Worm (Caenorhabditis elegans) whole organism, L2 larva: ENCODE data around the gene div-1.

Experiments
- F13H6.1 ChIP-seq: sonication (generic microtip); optimal IDR thresholded peaks from 2 replicates; lab custom pipeline; 2016; ENCODE audit warnings: missing genetic modification characterization, missing compliant biosample characterization
- R02D3.7 ChIP-seq: fragments of 150-350 bp; optimal IDR thresholded peaks from 2 replicates; lab custom pipeline; 2014; ENCODE audit warnings: missing biosample characterization, missing genetic modification characterization
- ZK546.5 ChIP-seq: sonication (generic microtip); optimal IDR thresholded peaks from 2 replicates; lab custom pipeline; 2017; ENCODE audit warnings: missing biosample characterization, missing genetic modification characterization
- alr-1 ChIP-seq: fragments of 150-350 bp; optimal IDR thresholded peaks from 2 replicates; lab custom pipeline; 2014; ENCODE audit warnings: missing biosample characterization, missing genetic modification characterization
- aly-2 ChIP-seq: fragments of 150-350 bp; optimal IDR thresholded peaks from 2 replicates; lab custom pipeline; 2014; ENCODE audit warnings: missing biosample characterization, missing genetic modification characterization
- blmp-1 ChIP-seq: sonication (generic microtip); optimal IDR thresholded peaks from 2 replicates; lab custom pipeline; 2017; ENCODE audit warnings: missing genetic modification characterization, mild to moderate bottlenecking, missing compliant biosample characterization, antibody characterized with exemption, moderate library complexity; ENCODE audit not compliant: insufficient read depth
- ceh-16 ChIP-seq: fragments of 150-350 bp; optimal IDR thresholded peaks from 2 replicates; lab custom pipeline; 2014; ENCODE audit warnings: missing biosample characterization, missing genetic modification characterization
- ceh-82 ChIP-seq: fragments of 150-350 bp; optimal IDR thresholded peaks from 2 replicates; lab custom pipeline; 2014; ENCODE audit warnings: missing biosample characterization, missing genetic modification characterization
- crh-2 ChIP-seq: sonication (generic microtip); optimal IDR thresholded peaks from 2 replicates; lab custom pipeline; 2017; ENCODE audit warnings: missing biosample characterization, missing genetic modification characterization
- egl-27 ChIP-seq: sonication (generic microtip); optimal IDR thresholded peaks from 3 replicates; lab custom pipeline; 2017; ENCODE audit warnings: missing biosample characterization, missing genetic modification reagents, missing genetic modification characterization
- elt-1 ChIP-seq: fragments of 150-350 bp; optimal IDR thresholded peaks from 2 replicates; lab custom pipeline; 2014; ENCODE audit warnings: missing biosample characterization, missing genetic modification characterization
- elt-3 ChIP-seq: sonication (generic microtip); optimal IDR thresholded peaks from 2 replicates; lab custom pipeline; 2017; ENCODE audit warnings: missing biosample characterization, missing genetic modification characterization
- lin-11 ChIP-seq: fragments of 150-350 bp; sonication (generic microtip); optimal IDR thresholded peaks from 2 replicates; lab custom pipeline; 2014; ENCODE audit warnings: missing biosample characterization, missing genetic modification characterization, inconsistent platforms, mixed read lengths
- lin-39 ChIP-seq: fragments of 150-350 bp; optimal IDR thresholded peaks from 2 replicates; lab custom pipeline; 2014; ENCODE audit warnings: missing biosample characterization, missing genetic modification reagents, missing genetic modification characterization
- lsy-2 ChIP-seq, 2 experiments: fragments of 150-350 bp in 1 of 2; sonication (generic microtip) in 1 of 2; optimal IDR thresholded peaks; 2 replicates each; lab custom pipeline; 2014 to 2017; ENCODE audit warnings: missing biosample characterization in 2 of 2, missing genetic modification characterization in 2 of 2
- mab-5 ChIP-seq: fragments of 150-350 bp; optimal IDR thresholded peaks from 2 replicates; lab custom pipeline; 2014; ENCODE audit warnings: missing biosample characterization, missing genetic modification characterization
- mdl-1 ChIP-seq, 2 experiments: fragments of 150-350 bp in 1 of 2; sonication (generic microtip) in 1 of 2; optimal IDR thresholded peaks; 2 replicates each; lab custom pipeline; 2017; ENCODE audit warnings: missing biosample characterization in 2 of 2, missing genetic modification characterization in 2 of 2
- nhr-11 ChIP-seq: fragments of 150-350 bp; optimal IDR thresholded peaks from 2 replicates; lab custom pipeline; 2014; ENCODE audit warnings: missing biosample characterization, missing genetic modification characterization
- nhr-21 ChIP-seq: fragments of 150-350 bp; optimal IDR thresholded peaks from 2 replicates; lab custom pipeline; 2014; ENCODE audit warnings: missing biosample characterization, missing genetic modification characterization
- nhr-23 ChIP-seq: fragments of 150-350 bp; optimal IDR thresholded peaks from 2 replicates; lab custom pipeline; 2014; ENCODE audit warnings: missing biosample characterization, missing genetic modification reagents, missing genetic modification characterization
- nhr-237 ChIP-seq: fragments of 150-350 bp; optimal IDR thresholded peaks from 2 replicates; lab custom pipeline; 2014; ENCODE audit warnings: missing biosample characterization, missing genetic modification characterization
- nhr-25 ChIP-seq: fragments of 150-350 bp; sonication (generic microtip); optimal IDR thresholded peaks from 3 replicates; lab custom pipeline; 2014; ENCODE audit warnings: missing biosample characterization, missing genetic modification characterization
- nhr-77 ChIP-seq: fragments of 150-350 bp; optimal IDR thresholded peaks from 2 replicates; lab custom pipeline; 2014; ENCODE audit warnings: missing biosample characterization, missing genetic modification characterization
- peb-1 ChIP-seq: fragments of 150-350 bp; optimal IDR thresholded peaks from 2 replicates; lab custom pipeline; 2014; ENCODE audit warnings: missing biosample characterization, missing genetic modification characterization
- skn-1 ChIP-seq: sonication (generic microtip); optimal IDR thresholded peaks from 2 replicates; lab custom pipeline; 2017; ENCODE audit warnings: missing biosample characterization, missing genetic modification characterization
- sma-3 ChIP-seq: sonication (generic microtip); optimal IDR thresholded peaks from 2 replicates; lab custom pipeline; 2016; ENCODE audit warnings: missing genetic modification reagents, missing genetic modification characterization, missing compliant biosample characterization
- unc-39 ChIP-seq: fragments of 150-350 bp; optimal IDR thresholded peaks from 2 replicates; lab custom pipeline; 2014; ENCODE audit warnings: missing biosample characterization, missing genetic modification characterization
- unc-55 ChIP-seq: fragments of 150-350 bp; sonication (generic microtip); optimal IDR thresholded peaks from 3 replicates; lab custom pipeline; 2014; ENCODE audit warnings: missing biosample characterization, missing genetic modification reagents, missing genetic modification characterization
- unc-62 ChIP-seq: fragments of 150-350 bp; optimal IDR thresholded peaks from 2 replicates; lab custom pipeline; 2014; ENCODE audit warnings: missing biosample characterization, missing genetic modification reagents, missing genetic modification characterization
- zag-1 ChIP-seq: fragments of 150-350 bp; optimal IDR thresholded peaks from 2 replicates; lab custom pipeline; 2014; ENCODE audit warnings: missing biosample characterization, missing genetic modification characterization
- ztf-1 ChIP-seq: fragments of 200-800 bp; sonication (Bioruptor generic); conservative IDR thresholded peaks from 2 replicates; pipeline ENCODE4 v1.3.6; 2022; ENCODE audit warnings: missing genetic modification characterization, missing compliant biosample characterization
- ztf-11 ChIP-seq: sonication (generic microtip); optimal IDR thresholded peaks from 2 replicates; lab custom pipeline; 2017; ENCODE audit warnings: missing biosample characterization, missing genetic modification characterization
- ztf-4 ChIP-seq: fragments of 150-350 bp; optimal IDR thresholded peaks from 2 replicates; lab custom pipeline; 2014; ENCODE audit warnings: missing biosample characterization, missing genetic modification characterization

The div-1 gene

ce11 chrIII:10261682-10262081, 13.3 kb upstream of the div-1 start, which contains the start of gene bbs-5:
bbs-5 (minus strand) TSS chrIII:10261782.
- TF ChIP-seq nhr-21 (tag; lab: Kevin White, UChicago) (no peak), aly-2 (tag; lab: Kevin White, UChicago) (no peak), crh-2 (tag; lab: Kevin White, UChicago) (no peak), sma-3 (no peak), mab-5 (tag; lab: Kevin White, UChicago) (no peak), ztf-4 (no peak), lin-11 (no peak), egl-27 (no peak)

ce11 chrIII:10261256-10261655, 12.9 kb upstream of the div-1 start:
- no peak for TF ChIP-seq egl-27
- no peak for TF ChIP-seq ceh-16 (tag; lab: Kevin White, UChicago)
- TF ChIP-seq elt-1 (tag; lab: Kevin White, UChicago) = no peak
- no peak for TF ChIP-seq nhr-11 (tag; lab: Kevin White, UChicago)
- no peak for TF ChIP-seq nhr-21 (tag; lab: Kevin White, UChicago)
- TF ChIP-seq nhr-77 (tag; lab: Kevin White, UChicago) = no peak
- no peak for TF ChIP-seq lsy-2 (tag; optimal IDR thresholded peaks at IDR 0.05; lab: Kevin White, UChicago)

ce11 chrIII:10258641-10259040, 10.3 kb upstream of the div-1 start, which contains the start of gene rip-1:
rip-1 (minus strand) TSS chrIII:10258741.
- TF ChIP-seq peb-1 (tag; lab: Kevin White, UChicago) = no peak
- no peak for TF ChIP-seq lin-39
- TF ChIP-seq ceh-82 (tag; lab: Kevin White, UChicago) = no peak
- TF ChIP-seq unc-62 (GFP tag; lab: Kevin White, UChicago) = no peak
- TF ChIP-seq ZK546.5 (tag; lab: Kevin White, UChicago) = no peak

ce11 chrIII:10254583-10254982, 6.2 kb upstream of the div-1 start, which contains the start of gene R01H10.4:
R01H10.4 (plus strand) TSS chrIII:10254818.
- TF ChIP-seq unc-62 (GFP tag; lab: Kevin White, UChicago) = no peak
- no peak for TF ChIP-seq nhr-25 (tag; lab: Kevin White, UChicago)
- no peak for TF ChIP-seq unc-55 (GFP tag; lab: Kevin White, UChicago)
- TF ChIP-seq alr-1 (tag; lab: Kevin White, UChicago) = no peak
- TF ChIP-seq crh-2 (tag; lab: Kevin White, UChicago) = no peak
- no peak for TF ChIP-seq ztf-1 (GFP tag; lab: Robert Waterston, UW)
- no peak for TF ChIP-seq ZK546.5 (tag; lab: Kevin White, UChicago)
- TF ChIP-seq nhr-11 (tag; lab: Kevin White, UChicago) = no peak
- TF ChIP-seq nhr-23 (tag; lab: Kevin White, UChicago) = no peak
- no peak for TF ChIP-seq peb-1 (tag; lab: Kevin White, UChicago)
- no peak for TF ChIP-seq ztf-11
- no peak for TF ChIP-seq F13H6.1 (tag; lab: Kevin White, UChicago)
- TF ChIP-seq elt-1 (tag; lab: Kevin White, UChicago) = no peak
- no peak for TF ChIP-seq skn-1
- TF ChIP-seq lsy-2 (tag; optimal IDR thresholded peaks at IDR 0.05; lab: Kevin White, UChicago) = no peak
- TF ChIP-seq unc-39 (tag; lab: Kevin White, UChicago) = no peak

ce11 chrIII:10253334-10253733, 5.0 kb upstream of the div-1 start:
- TF ChIP-seq egl-27 (no peak), blmp-1 (tag; lab: Kevin White, UChicago) (no peak), nhr-237 (tag; lab: Kevin White, UChicago) (no peak), R02D3.7 (tag; lab: Kevin White, UChicago) (no peak), mdl-1 (tag; optimal IDR thresholded peaks at IDR 0.05; lab: Kevin White, UChicago) (no peak)

- TF ChIP-seq zag-1 (tag; lab: Kevin White, UChicago) (no peak), elt-3 (no peak), aly-2 (tag; lab: Kevin White, UChicago) (no peak), sma-3 (no peak), nhr-23 (tag; lab: Kevin White, UChicago) (no peak), mab-5 (tag; lab: Kevin White, UChicago) (no peak)
These were observed 2.8 kb upstream of the div-1 start for ce11 chrIII:10251114-10251513.
